Worm (Caenorhabditis elegans): ENCODE results near the gene Y56A3A.31.

Gene Y56A3A.31

ce11 chrIII:12022281-12022680, 48.0 kb downstream of the Y56A3A.31 start:
- peak; percentile 16 for TF ChIP-seq F57A8.1 (GFP tag; optimal IDR thresholded peaks at IDR 0.05)
- TF ChIP-seq cebp-1 (GFP tag; IDR thresholded peaks at IDR 0.05): no peak
- TF ChIP-seq cebp-1 (tag; optimal IDR thresholded peaks at IDR 0.05): no peak
- 0 out of 2 replicates have a peak, but pooled peaks have one; percentile 8 for TF ChIP-seq hsf-1 (GFP tag; IDR thresholded peaks at IDR 0.05)
- no peak for TF ChIP-seq ceh-91 (GFP tag; IDR thresholded peaks at IDR 0.05)
- no peak for TF ChIP-seq efl-1 (GFP tag; optimal IDR thresholded peaks at IDR 0.05)
- TF ChIP-seq zfh-2 (GFP tag; conservative IDR thresholded peaks at IDR 0.05): peak; percentile 73
- TF ChIP-seq dox-1 (GFP tag; IDR thresholded peaks at IDR 0.05): 0 out of 2 replicates have a peak, but pooled peaks have one; percentile 29
- peak; percentile 67; the same call in 1 of the 2 replicates for TF ChIP-seq B0336.3 (GFP tag; IDR thresholded peaks at IDR 0.05)
- TF ChIP-seq F23B12.7 (tag; optimal IDR thresholded peaks at IDR 0.05; ENCODE audit: insufficient read depth): no peak
- 0 out of 2 replicates have a peak, but pooled peaks have one; percentile 26 for TF ChIP-seq egrh-3 (GFP tag; IDR thresholded peaks at IDR 0.05)
- TF ChIP-seq C17E4.6 (GFP tag; IDR thresholded peaks at IDR 0.05): no peak
- no peak for TF ChIP-seq ceh-58 (GFP tag; IDR thresholded peaks at IDR 0.05)

ce11 chrIII:12028769-12029168, 54.5 kb downstream of the Y56A3A.31 start, which contains the start of gene Y79H2A.12:
Gene Y79H2A.12 (minus strand): TSS chrIII:12028869.
- TF ChIP-seq ztf-26 (tag; optimal IDR thresholded peaks at IDR 0.05) (no peak), sptf-2 (GFP tag; optimal IDR thresholded peaks at IDR 0.05) (no peak), lir-1 (GFP tag; conservative IDR thresholded peaks at IDR 0.05) (no peak), athp-1 (tag; optimal IDR thresholded peaks at IDR 0.05) (no peak), dox-1 (GFP tag; IDR thresholded peaks at IDR 0.05) (no peak), aptf-2 (GFP tag; conservative IDR thresholded peaks at IDR 0.05) (no peak), bed-1 (GFP tag; IDR thresholded peaks at IDR 0.05) (no peak), ceh-40 (GFP tag; IDR thresholded peaks at IDR 0.05) (no peak), snpc-4 (GFP tag; optimal IDR thresholded peaks at IDR 0.05) (no peak), snpc-4 (tag; optimal IDR thresholded peaks at IDR 0.05) (no peak), rpc-1 (optimal IDR thresholded peaks at IDR 0.05) (no peak), rpc-1 (tag; optimal IDR thresholded peaks at IDR 0.05) (no peak), cebp-1 (GFP tag; IDR thresholded peaks at IDR 0.05) (no peak), cebp-1 (tag; optimal IDR thresholded peaks at IDR 0.05) (no peak), madf-3 (GFP tag; IDR thresholded peaks at IDR 0.05) (no peak), snpc-3.4 (tag; optimal IDR thresholded peaks at IDR 0.05) (no peak), F33H1.4 (GFP tag; IDR thresholded peaks at IDR 0.05) (no peak), madf-6 (GFP tag; IDR thresholded peaks at IDR 0.05) (no peak), ccch-3 (GFP tag; optimal IDR thresholded peaks at IDR 0.05) (no peak)

ce11 chrIII:12030669-12031068, 56.4 kb downstream of the Y56A3A.31 start, which contains the start of gene Y79H2A.2:
Gene Y79H2A.2 (minus strand): TSS chrIII:12030769.
- TF ChIP-seq efl-1 (GFP tag; optimal IDR thresholded peaks at IDR 0.05): no peak
- no peak for TF ChIP-seq tbp1 (GFP tag; optimal IDR thresholded peaks at IDR 0.05)
- no peak for TF ChIP-seq F37B4.10 (GFP tag; IDR thresholded peaks at IDR 0.05)
- TF ChIP-seq F57C9.4 (tag; optimal IDR thresholded peaks at IDR 0.05): no peak
- no peak for TF ChIP-seq ceh-58 (GFP tag; IDR thresholded peaks at IDR 0.05)
- no peak for TF ChIP-seq egl-44 (GFP tag; IDR thresholded peaks at IDR 0.05)

- TF ChIP-seq cebp-2 (GFP tag; IDR thresholded peaks at IDR 0.05) (no peak), dpl-1 (GFP tag; optimal IDR thresholded peaks at IDR 0.05) (no peak), nfyb-1 (GFP tag; IDR thresholded peaks at IDR 0.05) (0 out of 2 replicates have a peak, but pooled peaks have one; percentile 30)
Measured at ce11 chrIII:12033259-12033658, 59.0 kb downstream of the Y56A3A.31 start.
